Worm (Caenorhabditis elegans) whole organism, young adult: ENCODE measurements around the gene srx-9.

ENCODE experiments used
- Y53G8AR.9 ChIP-seq: fragments of 200-800 bp; sonication (Bioruptor generic); conservative IDR thresholded peaks from 2 replicates; pipeline ENCODE4 v1.3.6; 2022; ENCODE audit warnings: missing genetic modification reagents, missing genetic modification characterization, missing compliant biosample characterization
- ccch-3 ChIP-seq: fragments of 200-800 bp; sonication (Bioruptor generic); optimal IDR thresholded peaks from 2 replicates; lab custom pipeline; 2018; ENCODE audit warnings: mild to moderate bottlenecking, missing genetic modification characterization, missing compliant biosample characterization
- ceh-91 ChIP-seq: fragments of 200-800 bp; sonication (Bioruptor generic); IDR thresholded peaks from 2 replicates; pipeline ENCODE4 v1.3.6; 2022; ENCODE audit warnings: missing genetic modification reagents, missing genetic modification characterization, missing compliant biosample characterization
- chd-7 ChIP-seq: sonication (generic microtip); optimal IDR thresholded peaks from 2 replicates; lab custom pipeline; 2016; ENCODE audit warnings: mild to moderate bottlenecking, missing genetic modification characterization, moderate library complexity, missing compliant biosample characterization
- hmg-1.2 ChIP-seq: fragments of 200-800 bp; sonication (Bioruptor generic); IDR thresholded peaks from 2 replicates; pipeline ENCODE4 v1.3.6; 2022; ENCODE audit warnings: missing genetic modification reagents, missing genetic modification characterization, missing compliant biosample characterization
- lin-35 ChIP-seq, 3 experiments: fragments of 150-350 bp in 2 of 3; sonication (generic microtip) in 1 of 3; optimal IDR thresholded peaks; 2 replicates each; lab custom pipeline; 2014 to 2018; ENCODE audit warnings: missing biosample characterization in 3 of 3, missing genetic modification characterization in 3 of 3, missing genetic modification reagents in 3 of 3
- madf-8 ChIP-seq: fragments of 200-800 bp; sonication (Bioruptor generic); conservative IDR thresholded peaks from 2 replicates; pipeline ENCODE4 v1.3.6; 2022; ENCODE audit warnings: missing genetic modification reagents, missing genetic modification characterization, missing compliant biosample characterization
- nfya-1 ChIP-seq: sonication (generic microtip); optimal IDR thresholded peaks from 2 replicates; lab custom pipeline; 2017; ENCODE audit warnings: antibody characterized with exemption, missing compliant biosample characterization, missing genetic modification characterization, borderline replicate concordance; ENCODE audit not compliant: insufficient read depth
- nfyb-1 ChIP-seq: fragments of 200-800 bp; sonication (Bioruptor generic); IDR thresholded peaks from 2 replicates; pipeline ENCODE4 v1.3.6; 2022; ENCODE audit warnings: missing genetic modification reagents, missing genetic modification characterization, missing compliant biosample characterization

- TF ChIP-seq ceh-91 (GFP tag; lab: Robert Waterston, UW) (no peak), nfya-1 (tag; lab: Kevin White, UChicago) (no peak), hmg-1.2 (GFP tag; lab: Robert Waterston, UW) (no peak), chd-7 (no peak), madf-8 (GFP tag; lab: Robert Waterston, UW) (no peak), nfyb-1 (GFP tag; lab: Robert Waterston, UW) (0 out of 2 replicates have a peak, but pooled peaks have one; percentile 15), lin-35 (GFP tag; optimal IDR thresholded peaks at IDR 0.05; lab: Kevin White, UChicago) (no peak), ccch-3 (GFP tag; lab: Kevin White, UChicago) (no peak), Y53G8AR.9 (GFP tag; lab: Robert Waterston, UW) (no peak)
Measured at ce11 chrV:7435376-7436204, 40.3 kb upstream of the srx-9 start, which contains the start of the genes ddo-2 and F25E5.8.
